Worm (Caenorhabditis elegans) whole organism, L3 larva: ENCODE results near the gene Y75B8A.31.
"Not testable (repeated sequence)": the region's sequence is repeated elsewhere in the genome, so short reads cannot be mapped to it uniquely, and the experiment has no call there.

Experiments
- R02D3.7 ChIP-seq: fragments of 150-350 bp; optimal IDR thresholded peaks from 2 replicates; lab custom pipeline; 2014; ENCODE audit warnings: missing biosample characterization, missing genetic modification characterization
- ZK546.5 ChIP-seq: sonication (generic microtip); optimal IDR thresholded peaks from 2 replicates; lab custom pipeline; 2017; ENCODE audit warnings: missing biosample characterization, missing genetic modification characterization
- ama-1 ChIP-seq: fragments of 150-350 bp; optimal IDR thresholded peaks from 2 replicates; lab custom pipeline; 2018
- ceh-16 ChIP-seq: sonication (generic microtip); optimal IDR thresholded peaks from 2 replicates; lab custom pipeline; 2017; ENCODE audit warnings: missing biosample characterization, missing genetic modification characterization
- ceh-28 ChIP-seq: fragments of 150-350 bp; optimal IDR thresholded peaks from 2 replicates; lab custom pipeline; 2014; ENCODE audit warnings: missing biosample characterization, missing genetic modification reagents, missing genetic modification characterization
- daf-12 ChIP-seq: fragments of 150-350 bp; optimal IDR thresholded peaks from 2 replicates; lab custom pipeline; 2014; ENCODE audit warnings: missing biosample characterization, missing genetic modification reagents, missing genetic modification characterization
- egl-27 ChIP-seq: sonication (generic microtip); optimal IDR thresholded peaks from 4 replicates; lab custom pipeline; 2017; ENCODE audit warnings: missing biosample characterization, missing genetic modification reagents, missing genetic modification characterization
- elt-1 ChIP-seq: fragments of 150-350 bp; optimal IDR thresholded peaks from 2 replicates; lab custom pipeline; 2014; ENCODE audit warnings: missing biosample characterization, missing genetic modification characterization
- elt-2 ChIP-seq: sonication (generic microtip); optimal IDR thresholded peaks from 2 replicates; lab custom pipeline; 2016; ENCODE audit warnings: missing genetic modification reagents, mild to moderate bottlenecking, missing genetic modification characterization, missing compliant biosample characterization
- eor-1 ChIP-seq, 2 experiments: fragments of 150-350 bp; optimal IDR thresholded peaks; 2 replicates each; lab custom pipeline; 2014 to 2018; ENCODE audit warnings: missing biosample characterization in 2 of 2, missing genetic modification characterization in 2 of 2
- fkh-10 ChIP-seq: sonication (generic microtip); optimal IDR thresholded peaks from 2 replicates; lab custom pipeline; 2017; ENCODE audit warnings: missing biosample characterization, missing genetic modification reagents, missing genetic modification characterization
- fkh-2 ChIP-seq: fragments of 150-350 bp; optimal IDR thresholded peaks from 2 replicates; lab custom pipeline; 2014; ENCODE audit warnings: missing biosample characterization, missing genetic modification reagents, missing genetic modification characterization
- fos-1 ChIP-seq: fragments of 150-350 bp; optimal IDR thresholded peaks from 2 replicates; lab custom pipeline; 2014; ENCODE audit warnings: missing biosample characterization, missing genetic modification characterization
- hmg-11 ChIP-seq: sonication (generic microtip); optimal IDR thresholded peaks from 2 replicates; lab custom pipeline; 2016; ENCODE audit warnings: missing genetic modification characterization, missing compliant biosample characterization
- jun-1 ChIP-seq: fragments of 150-350 bp; optimal IDR thresholded peaks from 2 replicates; lab custom pipeline; 2014; ENCODE audit warnings: missing biosample characterization, missing genetic modification reagents, missing genetic modification characterization
- lin-15B ChIP-seq: fragments of 150-350 bp; optimal IDR thresholded peaks from 2 replicates; lab custom pipeline; 2014; ENCODE audit warnings: missing biosample characterization, missing genetic modification characterization
- lsy-12 ChIP-seq: sonication (generic microtip); optimal IDR thresholded peaks from 2 replicates; lab custom pipeline; 2016; ENCODE audit warnings: mild to moderate bottlenecking, missing genetic modification characterization, missing compliant biosample characterization
- mml-1 ChIP-seq: fragments of 150-350 bp; sonication (generic microtip); optimal IDR thresholded peaks from 3 replicates; lab custom pipeline; 2014; ENCODE audit warnings: missing biosample characterization, missing genetic modification characterization
- nfya-1 ChIP-seq: sonication (generic microtip); optimal IDR thresholded peaks from 2 replicates; lab custom pipeline; 2017; ENCODE audit warnings: missing genetic modification characterization, mild to moderate bottlenecking, missing compliant biosample characterization, antibody characterized with exemption, moderate library complexity; ENCODE audit not compliant: insufficient read depth
- nhr-23 ChIP-seq: fragments of 150-350 bp; optimal IDR thresholded peaks from 2 replicates; lab custom pipeline; 2014; ENCODE audit warnings: missing biosample characterization, missing genetic modification reagents, missing genetic modification characterization
- nhr-25 ChIP-seq: sonication (generic microtip); optimal IDR thresholded peaks from 2 replicates; lab custom pipeline; 2017; ENCODE audit warnings: missing biosample characterization, missing genetic modification characterization
- nhr-28 ChIP-seq: fragments of 150-350 bp; optimal IDR thresholded peaks from 2 replicates; lab custom pipeline; 2014; ENCODE audit warnings: missing biosample characterization, missing genetic modification characterization
- nhr-67 ChIP-seq: fragments of 150-350 bp; optimal IDR thresholded peaks from 2 replicates; lab custom pipeline; 2014; ENCODE audit warnings: missing biosample characterization, missing genetic modification characterization
- nhr-76 ChIP-seq: fragments of 150-350 bp; sonication (generic microtip); optimal IDR thresholded peaks from 5 replicates; lab custom pipeline; 2014; ENCODE audit warnings: missing biosample characterization, missing genetic modification characterization
- pha-4 ChIP-seq: fragments of 150-350 bp; optimal IDR thresholded peaks from 2 replicates; lab custom pipeline; 2014; ENCODE audit warnings: missing biosample characterization, missing genetic modification reagents, missing genetic modification characterization
- sea-2 ChIP-seq: fragments of 150-350 bp; sonication (generic microtip); optimal IDR thresholded peaks from 4 replicates; lab custom pipeline; 2014; ENCODE audit warnings: missing biosample characterization, missing genetic modification reagents, missing genetic modification characterization
- snpc-4 ChIP-seq: fragments of 150-350 bp; optimal IDR thresholded peaks from 2 replicates; lab custom pipeline; 2014; ENCODE audit warnings: missing biosample characterization, missing genetic modification characterization
- tbx-2 ChIP-seq: sonication (generic microtip); optimal IDR thresholded peaks from 2 replicates; lab custom pipeline; 2016; ENCODE audit warnings: mild to moderate bottlenecking, missing genetic modification characterization, missing compliant biosample characterization
- unc-39 ChIP-seq: sonication (generic microtip); optimal IDR thresholded peaks from 4 replicates; lab custom pipeline; 2017; ENCODE audit warnings: missing biosample characterization, missing genetic modification characterization
- unc-62 ChIP-seq: fragments of 150-350 bp; sonication (generic microtip); optimal IDR thresholded peaks from 4 replicates; lab custom pipeline; 2014; ENCODE audit warnings: missing biosample characterization, missing genetic modification reagents, missing genetic modification characterization
- zag-1 ChIP-seq: fragments of 150-350 bp; optimal IDR thresholded peaks from 2 replicates; lab custom pipeline; 2014; ENCODE audit warnings: missing biosample characterization, missing genetic modification characterization
- ztf-11 ChIP-seq: fragments of 150-350 bp; optimal IDR thresholded peaks from 2 replicates; lab custom pipeline; 2014; ENCODE audit warnings: missing biosample characterization, missing genetic modification characterization
- ztf-4 ChIP-seq: fragments of 150-350 bp; optimal IDR thresholded peaks from 2 replicates; lab custom pipeline; 2014; ENCODE audit warnings: missing biosample characterization, missing genetic modification characterization

The Y75B8A.31 gene

ce11 chrIII:12377198-12377662 is 25.8 kb downstream of the Y75B8A.31 start, which contains the start of gene pph-4.2:
Gene pph-4.2 (minus strand): TSS chrIII:12377248.
- no peak for TF ChIP-seq mml-1 (tag; lab: Kevin White, UChicago)
- TF ChIP-seq zag-1 = no peak
- peak; percentile 53 for TF ChIP-seq pha-4
- TF ChIP-seq jun-1 (tag; lab: Kevin White, UChicago) = no peak
- no peak for TF ChIP-seq elt-2 (tag; lab: Kevin White, UChicago)
- peak; percentile 7 for TF ChIP-seq nhr-23 (tag; lab: Kevin White, UChicago)
- no peak for TF ChIP-seq ceh-28 (tag; lab: Kevin White, UChicago)
- no peak for TF ChIP-seq lsy-12 (tag; lab: Kevin White, UChicago)
- no peak for TF ChIP-seq egl-27
- TF ChIP-seq unc-39 (tag; lab: Kevin White, UChicago) = no peak
- TF ChIP-seq snpc-4 = no peak
- peak; percentile 65 for TF ChIP-seq nfya-1 (tag; lab: Kevin White, UChicago)
- TF ChIP-seq lin-15B (tag; lab: Kevin White, UChicago) = peak; percentile 59
- TF ChIP-seq nhr-76 (tag; lab: Kevin White, UChicago) = no peak

- not testable (repeated sequence) for TF ChIP-seq ceh-16; nhr-28; eor-1 (tag; optimal IDR thresholded peaks at IDR 0.05; lab: Kevin White, UChicago)
Measured at ce11 chrIII:12383709-12384108, 32.3 kb downstream of the Y75B8A.31 start, which contains the start of gene Y49E10.4. Gene Y49E10.4 (minus strand): TSS chrIII:12383809.

ce11 chrIII:12386597-12386996 is 35.2 kb downstream of the Y75B8A.31 start, which contains the start of gene Y49E10.30:
Gene Y49E10.30 (plus strand): TSS chrIII:12386897.
- not testable (repeated sequence) for TF ChIP-seq ceh-28 (tag; lab: Kevin White, UChicago); fkh-2 (tag; lab: Kevin White, UChicago); sea-2 (GFP tag; lab: Kevin White, UChicago)

- TF ChIP-seq lin-15B (tag; lab: Kevin White, UChicago) = no peak
Measured at ce11 chrIII:12388106-12388505, 36.7 kb downstream of the Y75B8A.31 start.

ce11 chrIII:12395085-12395484 is 43.6 kb downstream of the Y75B8A.31 start, which contains the start of gene Y49E10.10:
Gene Y49E10.10 (plus strand): TSS chrIII:12395465.
- TF ChIP-seq ceh-28 (tag; lab: Kevin White, UChicago) = peak; percentile 90
- no peak for TF ChIP-seq ama-1

ce11 chrIII:12398468-12398867 is 47.0 kb downstream of the Y75B8A.31 start:
- TF ChIP-seq ZK546.5 (tag; lab: Kevin White, UChicago) (no peak), ztf-11 (tag; lab: Kevin White, UChicago) (no peak), daf-12 (tag; lab: Kevin White, UChicago) (no peak), nhr-76 (tag; lab: Kevin White, UChicago) (no peak), egl-27 (no peak), elt-1 (tag; lab: Kevin White, UChicago) (no peak), tbx-2 (tag; lab: Kevin White, UChicago) (no peak), unc-62 (GFP tag; lab: Kevin White, UChicago) (no peak), nhr-25 (tag; lab: Kevin White, UChicago) (no peak), fkh-10 (GFP tag; lab: Kevin White, UChicago) (no peak), ztf-4 (tag; lab: Kevin White, UChicago) (no peak), hmg-11 (tag; lab: Kevin White, UChicago) (no peak), lin-15B (tag; lab: Kevin White, UChicago) (no peak), nhr-67 (tag; lab: Kevin White, UChicago) (no peak), fos-1 (no peak), R02D3.7 (tag; lab: Kevin White, UChicago) (no peak)
